Fruit fly (Drosophila melanogaster): ENCODE measurements around the gene CG18273.

The CG18273 gene

DNA sequence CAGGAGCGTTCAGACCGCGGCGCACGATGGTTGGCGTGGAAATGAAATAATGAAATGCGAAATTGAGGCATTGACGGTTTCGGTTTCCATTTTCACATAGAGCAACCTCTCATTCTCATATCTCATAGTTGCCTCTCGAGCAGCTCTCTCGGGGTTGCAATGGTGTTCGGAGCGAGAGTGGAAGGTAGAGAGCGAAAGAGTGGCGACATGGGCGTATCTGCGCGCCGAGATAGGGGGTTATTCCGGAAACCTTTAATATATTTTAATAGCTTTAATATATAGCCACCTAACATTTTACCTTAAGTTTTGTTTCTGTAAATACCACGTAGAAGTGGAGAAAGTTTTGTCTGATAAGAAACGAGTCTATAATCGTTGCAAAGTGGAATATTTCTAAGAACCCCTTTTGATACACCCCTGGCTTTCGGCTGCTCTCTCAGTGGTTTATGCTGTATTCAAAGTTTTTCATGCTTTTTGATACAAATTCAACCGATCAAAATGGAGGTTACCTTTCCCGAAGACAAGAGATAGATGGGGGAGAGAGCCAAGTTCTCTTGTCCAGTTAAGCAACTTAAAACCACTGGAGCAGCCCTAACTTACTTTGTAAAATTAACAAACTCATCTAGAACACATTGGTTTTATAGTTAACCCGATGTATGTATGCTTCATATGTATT is 35.9 kb upstream of the CG18273 start, which contains the start of gene elav:
TSS of gene elav (minus strand) at position 48 of the 673 bp plus-strand sequence.
- peak; percentile 78 for TF ChIP-seq cic (GFP tag; optimal IDR thresholded peaks at IDR 0.05)
- TF ChIP-seq tj (GFP tag; optimal IDR thresholded peaks at IDR 0.05): peak; percentile 93
- TF ChIP-seq Crg-1 (GFP tag; optimal IDR thresholded peaks at IDR 0.05): peak; percentile 97
- TF ChIP-seq ovo (GFP tag; optimal IDR thresholded peaks at IDR 0.05): peak; percentile 96
- peak; percentile 83 for TF ChIP-seq Clk (GFP tag; optimal IDR thresholded peaks at IDR 0.05)
- TF ChIP-seq CG11617 (GFP tag; optimal IDR thresholded peaks at IDR 0.05): peak; percentile 98
- TF ChIP-seq bab1 (GFP tag; optimal IDR thresholded peaks at IDR 0.05): peak; percentile 99
- peak; percentile 94 for TF ChIP-seq toe (GFP tag; optimal IDR thresholded peaks at IDR 0.05)
- no peak for TF ChIP-seq cnc (optimal IDR thresholded peaks at IDR 0.05)
- TF ChIP-seq CG12768 (GFP tag; optimal IDR thresholded peaks at IDR 0.05): peak; percentile 97
- TF ChIP-seq CG5204 (GFP tag; optimal IDR thresholded peaks at IDR 0.05): peak; percentile 96
- TF ChIP-seq kay (GFP tag; ENCODE audit: borderline replicate concordance): peak; percentile 56
- peak; percentile 98 for TF ChIP-seq CG1620 (GFP tag; optimal IDR thresholded peaks at IDR 0.05)
- TF ChIP-seq CG7101 (tag; optimal IDR thresholded peaks at IDR 0.05): peak; percentile 98
- peak; percentile 96 for TF ChIP-seq CG7045 (GFP tag; optimal IDR thresholded peaks at IDR 0.05)
- TF ChIP-seq Hr96 (GFP tag; optimal IDR thresholded peaks at IDR 0.05): peak; percentile 99
- peak; percentile 95 for TF ChIP-seq CG33017 (tag; optimal IDR thresholded peaks at IDR 0.05)
- peak; percentile 95 for TF ChIP-seq Mnt (GFP tag; optimal IDR thresholded peaks at IDR 0.05)
- TF ChIP-seq pad (GFP tag; optimal IDR thresholded peaks at IDR 0.05): peak; percentile 92
- TF ChIP-seq CG14711 (tag; optimal IDR thresholded peaks at IDR 0.05): peak; percentile 94

DNA sequence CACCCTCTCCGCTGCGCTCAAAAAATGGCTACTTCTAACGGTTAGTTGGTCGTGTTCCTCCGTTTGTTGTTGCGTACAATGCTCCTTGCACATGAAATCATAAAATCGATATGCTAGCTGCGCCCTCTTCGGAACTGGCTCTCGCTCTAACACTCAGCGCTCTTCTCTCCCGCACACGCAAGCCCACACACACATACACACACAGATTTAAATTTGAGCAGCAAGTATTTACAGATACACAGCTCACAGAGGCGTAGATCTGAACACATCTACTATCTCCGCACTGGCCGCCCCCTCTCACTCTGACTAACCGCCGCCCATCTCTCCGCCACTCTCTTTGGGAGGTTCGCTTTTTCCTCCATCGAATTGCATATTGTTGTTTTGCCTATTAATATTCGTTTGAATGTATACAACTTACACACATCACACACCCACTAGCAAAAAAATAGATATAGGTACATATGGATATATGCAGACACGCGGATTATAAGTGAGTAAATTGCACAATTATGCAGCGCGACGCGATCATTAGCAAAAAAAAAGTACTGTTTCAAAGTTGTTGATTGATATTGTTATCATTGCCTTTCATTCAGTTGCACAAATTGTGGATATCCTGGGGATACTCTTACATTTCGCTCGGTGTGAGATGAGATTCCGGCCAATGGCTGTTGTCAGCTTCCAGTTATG is 35.1 kb upstream of the CG18273 start:
- peak; percentile 79 for TF ChIP-seq CG7045 (GFP tag; optimal IDR thresholded peaks at IDR 0.05)
- TF ChIP-seq Mnt (GFP tag; optimal IDR thresholded peaks at IDR 0.05): peak; percentile 90
- TF ChIP-seq CG7101 (tag; optimal IDR thresholded peaks at IDR 0.05): peak; percentile 92
- TF ChIP-seq CG33017 (tag; optimal IDR thresholded peaks at IDR 0.05): peak; percentile 83
- peak; percentile 90 for TF ChIP-seq CG5204 (GFP tag; optimal IDR thresholded peaks at IDR 0.05)
- peak; percentile 78 for TF ChIP-seq pad (GFP tag; optimal IDR thresholded peaks at IDR 0.05)
- peak; percentile 74 for TF ChIP-seq CG11617 (GFP tag; optimal IDR thresholded peaks at IDR 0.05)
- TF ChIP-seq Hr96 (GFP tag; optimal IDR thresholded peaks at IDR 0.05): peak; percentile 95
- peak; percentile 88 for TF ChIP-seq kay (GFP tag; ENCODE audit: borderline replicate concordance)
- TF ChIP-seq tj (GFP tag; optimal IDR thresholded peaks at IDR 0.05): peak; percentile 69
- TF ChIP-seq CG14711 (tag; optimal IDR thresholded peaks at IDR 0.05): peak; percentile 84
- TF ChIP-seq bab1 (GFP tag; optimal IDR thresholded peaks at IDR 0.05): peak; percentile 81
- TF ChIP-seq cnc (optimal IDR thresholded peaks at IDR 0.05): no peak
- TF ChIP-seq CG12768 (GFP tag; optimal IDR thresholded peaks at IDR 0.05): peak; percentile 81
- TF ChIP-seq cic (GFP tag; optimal IDR thresholded peaks at IDR 0.05): peak; percentile 76
- TF ChIP-seq Clk (GFP tag; optimal IDR thresholded peaks at IDR 0.05): peak; percentile 48
- TF ChIP-seq CG1620 (GFP tag; optimal IDR thresholded peaks at IDR 0.05): peak; percentile 93
- TF ChIP-seq toe (GFP tag; optimal IDR thresholded peaks at IDR 0.05): peak; percentile 83
- peak; percentile 61 for TF ChIP-seq Crg-1 (GFP tag; optimal IDR thresholded peaks at IDR 0.05)
- TF ChIP-seq ovo (GFP tag; optimal IDR thresholded peaks at IDR 0.05): peak; percentile 83

DNA sequence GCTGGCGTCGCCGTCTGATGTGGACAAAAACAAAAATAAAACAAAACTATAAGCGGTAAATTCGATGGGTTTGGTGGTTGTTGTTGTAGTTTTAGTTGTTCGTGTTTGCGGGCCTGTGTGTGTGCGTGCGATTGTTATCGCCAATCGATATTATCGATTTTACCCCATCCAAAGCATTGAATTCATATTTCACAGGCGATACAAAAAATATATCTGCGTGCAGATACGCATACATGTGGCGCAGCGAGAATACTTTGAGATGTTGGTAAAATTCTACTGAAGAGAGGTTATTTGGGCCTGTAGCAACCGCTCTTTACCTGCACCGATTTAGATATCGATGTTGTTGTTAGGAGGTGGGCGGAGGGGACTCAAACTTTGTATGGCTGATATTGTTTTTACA is 34.3 kb upstream of the CG18273 start:
- TF ChIP-seq pad (GFP tag; optimal IDR thresholded peaks at IDR 0.05) (no peak), kay (GFP tag; ENCODE audit: borderline replicate concordance) (no peak), CG1620 (GFP tag; optimal IDR thresholded peaks at IDR 0.05) (no peak), bab1 (GFP tag; optimal IDR thresholded peaks at IDR 0.05) (no peak), CG33017 (tag; optimal IDR thresholded peaks at IDR 0.05) (no peak), CG7045 (GFP tag; optimal IDR thresholded peaks at IDR 0.05) (no peak), toe (GFP tag; optimal IDR thresholded peaks at IDR 0.05) (no peak), CG12768 (GFP tag; optimal IDR thresholded peaks at IDR 0.05) (no peak), cic (GFP tag; optimal IDR thresholded peaks at IDR 0.05) (no peak), CG14711 (tag; optimal IDR thresholded peaks at IDR 0.05) (no peak), ovo (GFP tag; optimal IDR thresholded peaks at IDR 0.05) (no peak), cnc (optimal IDR thresholded peaks at IDR 0.05) (no peak), tj (GFP tag; optimal IDR thresholded peaks at IDR 0.05) (no peak), CG5204 (GFP tag; optimal IDR thresholded peaks at IDR 0.05) (no peak), Mnt (GFP tag; optimal IDR thresholded peaks at IDR 0.05) (no peak), CG11617 (GFP tag; optimal IDR thresholded peaks at IDR 0.05) (no peak), CG7101 (tag; optimal IDR thresholded peaks at IDR 0.05) (no peak), Hr96 (GFP tag; optimal IDR thresholded peaks at IDR 0.05) (no peak), Clk (GFP tag; optimal IDR thresholded peaks at IDR 0.05) (no peak)

DNA sequence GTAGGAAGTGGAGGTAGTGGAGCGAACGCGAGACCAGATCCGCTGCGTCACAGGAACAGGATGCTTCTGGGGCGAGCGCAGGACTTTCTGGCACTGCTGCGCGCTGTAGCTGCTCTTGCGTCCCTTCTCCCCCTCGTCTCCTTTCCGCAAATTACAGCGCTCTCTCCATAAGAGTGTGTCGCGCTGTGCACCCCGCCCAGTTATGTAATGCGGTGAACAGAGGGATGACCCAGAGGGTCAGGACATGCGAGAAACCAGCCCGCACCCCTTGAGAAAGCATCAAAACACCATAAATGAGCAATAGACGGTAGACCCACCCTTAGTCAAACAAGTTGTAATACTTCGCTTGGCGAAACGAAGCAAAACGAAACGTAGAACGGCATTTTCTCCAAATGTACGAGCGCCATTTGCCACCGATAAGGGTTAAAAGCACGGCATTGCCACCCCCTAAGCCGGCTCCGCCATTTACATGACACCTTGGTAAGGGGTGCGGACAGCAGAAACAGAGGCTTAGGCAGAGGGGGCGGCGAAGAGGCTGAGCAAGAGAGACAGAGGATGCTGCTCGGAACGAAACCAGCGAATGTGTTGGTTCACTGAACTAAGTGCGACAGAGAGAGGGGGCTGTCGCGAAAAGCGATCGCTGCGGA is 33.0 kb upstream of the CG18273 start:
- no peak for TF ChIP-seq CG33017 (tag; optimal IDR thresholded peaks at IDR 0.05)
- TF ChIP-seq Mnt (GFP tag; optimal IDR thresholded peaks at IDR 0.05): no peak
- no peak for TF ChIP-seq CG14711 (tag; optimal IDR thresholded peaks at IDR 0.05)
- no peak for TF ChIP-seq cic (GFP tag; optimal IDR thresholded peaks at IDR 0.05)
- no peak for TF ChIP-seq Crg-1 (GFP tag; optimal IDR thresholded peaks at IDR 0.05)
- TF ChIP-seq toe (GFP tag; optimal IDR thresholded peaks at IDR 0.05): no peak
- TF ChIP-seq CG7045 (GFP tag; optimal IDR thresholded peaks at IDR 0.05): no peak
- TF ChIP-seq CG7101 (tag; optimal IDR thresholded peaks at IDR 0.05): no peak
- no peak for TF ChIP-seq tj (GFP tag; optimal IDR thresholded peaks at IDR 0.05)
- no peak for TF ChIP-seq cnc (optimal IDR thresholded peaks at IDR 0.05)
- no peak for TF ChIP-seq ovo (GFP tag; optimal IDR thresholded peaks at IDR 0.05)

DNA sequence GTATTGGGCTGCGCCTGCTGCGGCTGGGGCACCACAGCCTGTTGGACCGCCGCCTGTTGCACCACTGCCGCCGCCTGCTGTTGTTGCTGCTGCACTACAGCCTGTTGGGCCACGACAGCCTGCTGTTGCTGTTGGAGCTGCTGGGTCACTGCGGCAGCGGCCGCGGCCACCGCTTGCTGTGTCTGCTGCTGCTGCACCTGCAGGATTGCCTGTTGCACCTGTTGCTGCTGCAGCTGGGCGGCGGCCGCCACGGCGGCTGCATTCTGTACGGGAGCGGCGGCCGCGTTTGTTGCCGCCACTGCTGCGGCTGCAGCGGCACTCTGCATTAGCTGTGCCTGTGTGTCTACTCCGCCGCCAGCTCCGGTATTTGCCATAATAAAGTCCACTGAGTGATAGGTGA is 31.5 kb upstream of the CG18273 start:
- no peak for TF ChIP-seq CG33017 (tag; optimal IDR thresholded peaks at IDR 0.05)
- no peak for TF ChIP-seq kay (GFP tag; ENCODE audit: borderline replicate concordance)
- no peak for TF ChIP-seq ovo (GFP tag; optimal IDR thresholded peaks at IDR 0.05)
- no peak for TF ChIP-seq Clk (GFP tag; optimal IDR thresholded peaks at IDR 0.05)
- TF ChIP-seq CG7045 (GFP tag; optimal IDR thresholded peaks at IDR 0.05): no peak
- TF ChIP-seq CG7101 (tag; optimal IDR thresholded peaks at IDR 0.05): no peak
- TF ChIP-seq pad (GFP tag; optimal IDR thresholded peaks at IDR 0.05): no peak
- no peak for TF ChIP-seq CG11617 (GFP tag; optimal IDR thresholded peaks at IDR 0.05)
- no peak for TF ChIP-seq cnc (optimal IDR thresholded peaks at IDR 0.05)
- no peak for TF ChIP-seq cic (GFP tag; optimal IDR thresholded peaks at IDR 0.05)
- TF ChIP-seq tj (GFP tag; optimal IDR thresholded peaks at IDR 0.05): no peak
- no peak for TF ChIP-seq Crg-1 (GFP tag; optimal IDR thresholded peaks at IDR 0.05)
- no peak for TF ChIP-seq CG1620 (GFP tag; optimal IDR thresholded peaks at IDR 0.05)
- TF ChIP-seq toe (GFP tag; optimal IDR thresholded peaks at IDR 0.05): no peak
- no peak for TF ChIP-seq CG5204 (GFP tag; optimal IDR thresholded peaks at IDR 0.05)
